Worm (Caenorhabditis elegans): ENCODE data around the gene pot-2.

pot-2 gene

ce11 chrII:14522037-14522436 is 1.9 kb upstream of the pot-2 start, which contains the start of gene btb-19:
TSS of gene btb-19 (minus strand) at chrII:14522137.
- TF ChIP-seq K11D2.4 (GFP tag; IDR thresholded peaks at IDR 0.05) = no peak
- no peak for TF ChIP-seq F49E8.2 (tag; optimal IDR thresholded peaks at IDR 0.05; ENCODE audit: insufficient read depth)
- no peak for TF ChIP-seq gei-17 (GFP tag; optimal IDR thresholded peaks at IDR 0.05)
- TF ChIP-seq dpl-1 (GFP tag; optimal IDR thresholded peaks at IDR 0.05) = no peak
- no peak for TF ChIP-seq madf-10 (tag; optimal IDR thresholded peaks at IDR 0.05)
- TF ChIP-seq C06A6.2 (GFP tag; conservative IDR thresholded peaks at IDR 0.05) = no peak
- no peak for TF ChIP-seq egl-44 (GFP tag; IDR thresholded peaks at IDR 0.05)
- no peak for TF ChIP-seq ZK185.1 (tag; optimal IDR thresholded peaks at IDR 0.05; ENCODE audit: poor library complexity, severe bottlenecking)
- TF ChIP-seq lsl-1 (GFP tag; optimal IDR thresholded peaks at IDR 0.05) = no peak
- no peak for TF ChIP-seq ama-1 (optimal IDR thresholded peaks at IDR 0.05)
- TF ChIP-seq ama-1 (GFP tag; optimal IDR thresholded peaks at IDR 0.05) = no peak
- TF ChIP-seq ceh-100 (GFP tag; IDR thresholded peaks at IDR 0.05) = no peak

- TF ChIP-seq lag-1 (GFP tag; IDR thresholded peaks at IDR 0.05) (no peak), tlf-1 (GFP tag; optimal IDR thresholded peaks at IDR 0.05) (no peak), ztf-22 (GFP tag; optimal IDR thresholded peaks at IDR 0.05) (no peak), hsf-1 (GFP tag; IDR thresholded peaks at IDR 0.05) (no peak)
Measured at ce11 chrII:14523070-14523572, 852 bp upstream of the pot-2 start, which contains the start of gene btb-20. TSS of gene btb-20 (minus strand) at chrII:14523522.

ce11 chrII:14525013-14525412 is 1.0 kb downstream of the pot-2 start, which contains the start of gene F57C2.4:
TSS of gene F57C2.4 (plus strand) at chrII:14525313.
- no peak for TF ChIP-seq efl-1 (GFP tag; optimal IDR thresholded peaks at IDR 0.05)
- no peak for TF ChIP-seq lin-40 (tag; optimal IDR thresholded peaks at IDR 0.05)
- TF ChIP-seq madf-3 (GFP tag; IDR thresholded peaks at IDR 0.05) = no peak
- no peak for TF ChIP-seq ztf-28 (GFP tag; IDR thresholded peaks at IDR 0.05)
- TF ChIP-seq ceh-100 (GFP tag; IDR thresholded peaks at IDR 0.05) = no peak
- TF ChIP-seq attf-5 (GFP tag; optimal IDR thresholded peaks at IDR 0.05) = no peak
- TF ChIP-seq cebp-1 (GFP tag; IDR thresholded peaks at IDR 0.05) = no peak
- TF ChIP-seq cebp-1 (tag; optimal IDR thresholded peaks at IDR 0.05) = no peak
- no peak for TF ChIP-seq F52B5.7 (tag; optimal IDR thresholded peaks at IDR 0.05)
- TF ChIP-seq Y56A3A.18 (GFP tag; IDR thresholded peaks at IDR 0.05) = no peak
- no peak for TF ChIP-seq ztf-26 (tag; optimal IDR thresholded peaks at IDR 0.05)

- TF ChIP-seq K11D2.4 (GFP tag; IDR thresholded peaks at IDR 0.05) = no peak
- no peak for TF ChIP-seq hmg-1.2 (GFP tag; IDR thresholded peaks at IDR 0.05)
- TF ChIP-seq chd-7 (tag; optimal IDR thresholded peaks at IDR 0.05) = no peak
- TF ChIP-seq ztf-28 (GFP tag; IDR thresholded peaks at IDR 0.05) = no peak
- no peak for TF ChIP-seq egl-44 (GFP tag; IDR thresholded peaks at IDR 0.05)
- no peak for TF ChIP-seq ztf-22 (GFP tag; optimal IDR thresholded peaks at IDR 0.05)
- no peak for TF ChIP-seq ceh-27 (GFP tag; optimal IDR thresholded peaks at IDR 0.05)
- no peak for TF ChIP-seq egrh-3 (GFP tag; IDR thresholded peaks at IDR 0.05)
- no peak for TF ChIP-seq ceh-91 (GFP tag; IDR thresholded peaks at IDR 0.05)
- TF ChIP-seq bed-1 (GFP tag; IDR thresholded peaks at IDR 0.05) = no peak
- no peak for TF ChIP-seq mel-28 (tag; optimal IDR thresholded peaks at IDR 0.05; ENCODE audit: borderline replicate concordance)
- TF ChIP-seq dpl-1 (GFP tag; optimal IDR thresholded peaks at IDR 0.05) = no peak
- TF ChIP-seq attf-3 (GFP tag; conservative IDR thresholded peaks at IDR 0.05) = no peak
- no peak for TF ChIP-seq tbx-9 (tag; optimal IDR thresholded peaks at IDR 0.05; ENCODE audit: borderline replicate concordance)
- no peak for TF ChIP-seq somi-1 (GFP tag; optimal IDR thresholded peaks at IDR 0.05)
Measured at ce11 chrII:14527104-14527503, 3.1 kb downstream of the pot-2 start.

All from whole organism, young adult.